Fruit fly (Drosophila melanogaster) whole organism, embryonic: ENCODE results near the gene CG13449.
A peak's percentile ranks its signal among the peaks of the same experiment; 100 is the strongest.

ENCODE experiments used
- B-H1 ChIP-seq: fragments of 200-800 bp; sonication (Bioruptor generic); IDR thresholded peaks from 3 replicates; pipeline ENCODE4 v1.3.6; 2022; ENCODE audit warnings: missing biosample characterization, missing genetic modification characterization
- CG11398 ChIP-seq: fragments of 200-800 bp; sonication (Bioruptor generic); optimal IDR thresholded peaks from 2 replicates; lab custom pipeline; 2016; ENCODE audit warnings: missing biosample characterization, missing genetic modification characterization
- CG11504 ChIP-seq: fragments of 200-800 bp; sonication (Bioruptor generic); optimal IDR thresholded peaks from 3 replicates; lab custom pipeline; 2019; ENCODE audit warnings: missing biosample characterization, mild to moderate bottlenecking, missing genetic modification characterization, moderate library complexity
- CG14667 ChIP-seq: fragments of 200-800 bp; sonication (Bioruptor generic); IDR thresholded peaks from 2 replicates; pipeline ENCODE4 v1.3.6; 2022; ENCODE audit warnings: missing biosample characterization, missing genetic modification characterization
- CG2889 ChIP-seq: fragments of 200-800 bp; sonication (Bioruptor generic); IDR thresholded peaks from 3 replicates; pipeline ENCODE4 v1.3.6; 2022; ENCODE audit warnings: missing biosample characterization, missing genetic modification characterization
- CG31365 ChIP-seq: fragments of 200-800 bp; sonication (Bioruptor generic); optimal IDR thresholded peaks from 2 replicates; lab custom pipeline; 2018; ENCODE audit warnings: missing biosample characterization, mild to moderate bottlenecking, missing genetic modification characterization
- CG3281 ChIP-seq: fragments of 200-800 bp; sonication (Bioruptor generic); optimal IDR thresholded peaks from 3 replicates; lab custom pipeline; 2017; ENCODE audit warnings: missing biosample characterization, mild to moderate bottlenecking, missing genetic modification characterization
- CG3726 ChIP-seq: fragments of 200-800 bp; sonication (Bioruptor generic); IDR thresholded peaks from 3 replicates; pipeline ENCODE4, ENCODE4 v1.3.6; 2022; ENCODE audit warnings: missing biosample characterization, missing genetic modification characterization
- CG6272 ChIP-seq: fragments of 200-800 bp; sonication (Bioruptor generic); IDR thresholded peaks from 2 replicates; pipeline ENCODE4 v1.3.6; 2022; ENCODE audit warnings: missing biosample characterization, missing genetic modification characterization
- CG6683 ChIP-seq: fragments of 200-800 bp; sonication (Bioruptor generic); optimal IDR thresholded peaks from 2 replicates; lab custom pipeline; 2017; ENCODE audit warnings: missing biosample characterization, mild to moderate bottlenecking, missing genetic modification characterization, missing genetic modification reagents
- CG8281 ChIP-seq: fragments of 200-800 bp; sonication (Bioruptor generic); optimal IDR thresholded peaks from 2 replicates; lab custom pipeline; 2018; ENCODE audit warnings: missing biosample characterization, mild to moderate bottlenecking, missing genetic modification characterization, moderate library complexity
- CG8290 ChIP-seq, 3 experiments: fragments of 200-800 bp; sonication (Bioruptor generic); optimal IDR thresholded peaks; 2 replicates each; lab custom pipeline; 2016 to 2019; ENCODE audit warnings: missing biosample characterization in 3 of 3, missing genetic modification characterization in 3 of 3, mild to moderate bottlenecking in 2 of 3, moderate library complexity in 1 of 3
- CG8765 ChIP-seq: fragments of 200-800 bp; sonication (Bioruptor generic); IDR thresholded peaks from 2 replicates; pipeline ENCODE4 v1.3.6; 2022; ENCODE audit warnings: missing biosample characterization, missing genetic modification characterization
- Chrac-16 ChIP-seq: fragments of 200-800 bp; sonication (Bioruptor generic); optimal IDR thresholded peaks from 3 replicates; lab custom pipeline; 2016; ENCODE audit warnings: missing biosample characterization, missing genetic modification characterization
- Dbx ChIP-seq: fragments of 200-800 bp; sonication (Bioruptor generic); IDR thresholded peaks from 3 replicates; pipeline ENCODE4 v1.3.6; 2022; ENCODE audit warnings: missing biosample characterization, missing genetic modification characterization
- E2f2 ChIP-seq: fragments of 200-800 bp; sonication (Bioruptor generic); IDR thresholded peaks from 2 replicates; pipeline ENCODE4 v1.3.6; 2022; ENCODE audit warnings: missing biosample characterization, missing genetic modification characterization
- Elba2 ChIP-seq: fragments of 200-800 bp; sonication (Bioruptor generic); optimal IDR thresholded peaks from 3 replicates; lab custom pipeline; 2016; ENCODE audit warnings: missing biosample characterization, missing genetic modification characterization
- HHEX ChIP-seq: fragments of 200-800 bp; sonication (Bioruptor generic); optimal IDR thresholded peaks from 3 replicates; lab custom pipeline; 2017; ENCODE audit warnings: missing biosample characterization, mild to moderate bottlenecking, missing genetic modification characterization, missing genetic modification reagents
- Hand ChIP-seq: fragments of 200-800 bp; sonication (Bioruptor generic); optimal IDR thresholded peaks from 2 replicates; lab custom pipeline; 2017; ENCODE audit warnings: mild to moderate bottlenecking, missing biosample characterization, missing genetic modification reagents, missing genetic modification characterization
- MESR4 ChIP-seq: fragments of 200-800 bp; sonication (Bioruptor generic); optimal IDR thresholded peaks from 2 replicates; lab custom pipeline; 2018; ENCODE audit warnings: missing biosample characterization, mild to moderate bottlenecking, missing genetic modification characterization, moderate library complexity
- MTF-1 ChIP-seq: fragments of 200-800 bp; sonication (Bioruptor generic); optimal IDR thresholded peaks from 2 replicates; lab custom pipeline; 2018; ENCODE audit warnings: missing biosample characterization, mild to moderate bottlenecking, missing genetic modification characterization, borderline replicate concordance
- Myb ChIP-seq: fragments of 200-800 bp; sonication (Bioruptor generic); optimal IDR thresholded peaks from 2 replicates; lab custom pipeline; 2016; ENCODE audit warnings: missing biosample characterization, missing genetic modification characterization
- NC2α ChIP-seq: fragments of 200-800 bp; sonication (Bioruptor generic); optimal IDR thresholded peaks from 2 replicates; lab custom pipeline; 2016; ENCODE audit warnings: missing biosample characterization, missing genetic modification characterization
- Nf-YB ChIP-seq: fragments of 200-800 bp; sonication (Bioruptor generic); optimal IDR thresholded peaks from 3 replicates; lab custom pipeline; 2019; ENCODE audit warnings: missing biosample characterization, mild to moderate bottlenecking, missing genetic modification characterization, moderate library complexity
- Ptx1 ChIP-seq: fragments of 200-800 bp; sonication (Bioruptor generic); IDR thresholded peaks from 2 replicates; pipeline ENCODE4 v1.3.6; 2022; ENCODE audit warnings: missing biosample characterization, missing genetic modification characterization
- Usf ChIP-seq: fragments of 200-800 bp; sonication (Bioruptor generic); optimal IDR thresholded peaks from 2 replicates; lab custom pipeline; 2017; ENCODE audit warnings: missing genotype, missing biosample characterization, missing genetic modification characterization
- br ChIP-seq: fragments of >200 bp; optimal IDR thresholded peaks from 2 replicates; lab custom pipeline; 2017
- chinmo ChIP-seq: fragments of 200-800 bp; sonication (Bioruptor generic); IDR thresholded peaks from 4 replicates; pipeline ENCODE4 v1.3.6; 2022; ENCODE audit warnings: missing biosample characterization, missing genetic modification characterization; ENCODE audit not compliant: partially characterized antibody
- crc ChIP-seq: fragments of 200-800 bp; sonication (Bioruptor generic); optimal IDR thresholded peaks from 2 replicates; lab custom pipeline; 2016; ENCODE audit warnings: missing biosample characterization, missing genetic modification characterization
- dan ChIP-seq: fragments of 200-800 bp; sonication (Bioruptor generic); IDR thresholded peaks from 2 replicates; pipeline ENCODE4 v1.3.6; 2022; ENCODE audit warnings: missing biosample characterization, missing genetic modification characterization
- dimm ChIP-seq: fragments of 200-800 bp; sonication (Bioruptor generic); IDR thresholded peaks from 2 replicates; pipeline ENCODE4 v1.3.6; 2022; ENCODE audit warnings: missing biosample characterization, missing genetic modification characterization
- eve ChIP-seq, 2 experiments: fragments of >200 bp; optimal IDR thresholded peaks; 2 replicates each; lab custom pipeline; 2017; ENCODE audit warnings: missing biosample characterization in 2 of 2, missing genetic modification characterization in 2 of 2
- exex ChIP-seq: fragments of 200-800 bp; sonication (Bioruptor generic); optimal IDR thresholded peaks from 4 replicates; lab custom pipeline; 2018; ENCODE audit warnings: missing biosample characterization, mild to moderate bottlenecking, missing genetic modification characterization, moderate library complexity
- fd102C ChIP-seq: fragments of 200-800 bp; sonication (Bioruptor generic); optimal IDR thresholded peaks from 2 replicates; lab custom pipeline; 2018; ENCODE audit warnings: missing biosample characterization, mild to moderate bottlenecking, missing genetic modification characterization, moderate library complexity
- gcm ChIP-seq: fragments of 200-800 bp; sonication (Bioruptor generic); optimal IDR thresholded peaks from 2 replicates; lab custom pipeline; 2019; ENCODE audit warnings: missing biosample characterization, mild to moderate bottlenecking, missing genetic modification characterization, moderate library complexity
- hbn ChIP-seq: fragments of 200-800 bp; sonication (Bioruptor generic); IDR thresholded peaks from 2 replicates; pipeline ENCODE4 v1.3.6; 2022; ENCODE audit warnings: missing biosample characterization, missing genetic modification characterization; ENCODE audit not compliant: partially characterized antibody
- lbe ChIP-seq: fragments of 200-800 bp; sonication (Bioruptor generic); optimal IDR thresholded peaks from 2 replicates; lab custom pipeline; 2016; ENCODE audit warnings: missing biosample characterization, mild to moderate bottlenecking, missing genetic modification characterization
- lola ChIP-seq, 3 experiments: fragments of >200 bp in 2 of 3; fragments of 200-800 bp in 1 of 3; sonication (Bioruptor generic) in 1 of 3; optimal IDR thresholded peaks; 2 replicates each; lab custom pipeline; 2017 to 2019; ENCODE audit warnings: missing biosample characterization in 3 of 3, missing genetic modification characterization in 3 of 3, mild to moderate bottlenecking in 1 of 3, moderate library complexity in 1 of 3
- p53 ChIP-seq: fragments of 200-800 bp; sonication (Bioruptor generic); optimal IDR thresholded peaks from 2 replicates; lab custom pipeline; 2016; ENCODE audit warnings: missing biosample characterization, missing genetic modification characterization
- pzg ChIP-seq: fragments of 200-800 bp; sonication (Bioruptor generic); optimal IDR thresholded peaks from 3 replicates; lab custom pipeline; 2018; ENCODE audit warnings: missing biosample characterization, mild to moderate bottlenecking, missing genetic modification characterization, moderate library complexity
- ranshi ChIP-seq: fragments of 200-800 bp; sonication (Bioruptor generic); IDR thresholded peaks from 2 replicates; pipeline ENCODE4 v1.3.6; 2022; ENCODE audit warnings: missing biosample characterization, missing genetic modification characterization
- salm ChIP-seq: fragments of 200-800 bp; sonication (Bioruptor generic); optimal IDR thresholded peaks from 2 replicates; lab custom pipeline; 2018; ENCODE audit warnings: missing biosample characterization, mild to moderate bottlenecking, missing genetic modification characterization
- slp2 ChIP-seq: fragments of 200-800 bp; sonication (Bioruptor generic); optimal IDR thresholded peaks from 2 replicates; lab custom pipeline; 2016; ENCODE audit warnings: missing biosample characterization, missing genetic modification characterization
- so ChIP-seq: fragments of 200-800 bp; sonication (Bioruptor generic); IDR thresholded peaks from 3 replicates; pipeline ENCODE4 v1.3.6; 2022; ENCODE audit warnings: missing biosample characterization, missing genetic modification characterization
- stc ChIP-seq: fragments of 200-800 bp; sonication (Bioruptor generic); IDR thresholded peaks from 2 replicates; pipeline ENCODE4 v1.3.6; 2022; ENCODE audit warnings: missing biosample characterization, missing genetic modification characterization
- tin ChIP-seq: fragments of 200-800 bp; sonication (Bioruptor generic); optimal IDR thresholded peaks from 3 replicates; lab custom pipeline; 2016; ENCODE audit warnings: missing biosample characterization, missing genetic modification characterization
- trh ChIP-seq: fragments of 200-800 bp; sonication (Bioruptor generic); optimal IDR thresholded peaks from 2 replicates; lab custom pipeline; 2016; ENCODE audit warnings: missing biosample characterization, missing genetic modification characterization
- unc-4 ChIP-seq: fragments of 200-800 bp; sonication (Bioruptor generic); IDR thresholded peaks from 2 replicates; pipeline ENCODE4 v1.3.6; 2022; ENCODE audit warnings: missing biosample characterization, missing genetic modification characterization; ENCODE audit not compliant: partially characterized antibody
- vvl ChIP-seq: fragments of 200-800 bp; sonication (Bioruptor generic); IDR thresholded peaks from 2 replicates; pipeline ENCODE4 v1.3.6; 2022; ENCODE audit warnings: missing biosample characterization, missing genetic modification characterization
- zfh1 ChIP-seq: fragments of 200-800 bp; sonication (Bioruptor generic); IDR thresholded peaks from 3 replicates; pipeline ENCODE4 v1.3.6; 2022; ENCODE audit warnings: missing biosample characterization, missing genetic modification characterization

Gene CG13449

dm6 chr3L:15566484-15566955 is 46.1 kb downstream of the CG13449 start (continued):
- TF ChIP-seq Chrac-16: no peak
- peak; percentile 85; the same call in 2 of the 3 replicates for TF ChIP-seq so (GFP tag; lab: Robert Waterston, UW)
- TF ChIP-seq CG6272 (GFP tag; lab: Robert Waterston, UW): no peak
- no peak for TF ChIP-seq CG14667
- TF ChIP-seq Hand: peak; percentile 76
- peak; percentile 68; the same call in 2 of the 3 replicates for TF ChIP-seq Dbx (GFP tag; lab: Robert Waterston, UW)
- no peak for TF ChIP-seq Elba2 (GFP tag; lab: Kevin White, UChicago)
- peak; percentile 11 for TF ChIP-seq p53
- TF ChIP-seq ranshi (GFP tag; lab: Robert Waterston, UW): peak; percentile 41; the same call in 1 of the 2 replicates
- TF ChIP-seq CG31365: peak; percentile 65
- TF ChIP-seq MTF-1 (GFP tag; lab: Kevin White, UChicago): peak; percentile 67
- 0 out of 2 replicates have a peak, but pooled peaks have one; percentile 17 for TF ChIP-seq stc (GFP tag; lab: Robert Waterston, UW)
- TF ChIP-seq tin (GFP tag; lab: Kevin White, UChicago): no peak
- no peak for TF ChIP-seq hbn (GFP tag; lab: Robert Waterston, UW)
- TF ChIP-seq crc (GFP tag; lab: Kevin White, UChicago): no peak
- TF ChIP-seq NC2α (GFP tag; lab: Kevin White, UChicago): no peak
- peak in 1 of 3 experiments; percentile 59 for TF ChIP-seq lola (GFP tag; optimal IDR thresholded peaks at IDR 0.05; lab: Kevin White, UChicago)
- TF ChIP-seq MESR4: no peak
- TF ChIP-seq CG6683: peak; percentile 42
- TF ChIP-seq CG11504 (tag; lab: Kevin White, UChicago): no peak
- TF ChIP-seq HHEX (GFP tag; lab: Kevin White, UChicago): peak; percentile 90
- peak; percentile 55 for TF ChIP-seq CG8281 (tag; lab: Kevin White, UChicago)
- no peak for TF ChIP-seq dimm (GFP tag; lab: Robert Waterston, UW)
- no peak for TF ChIP-seq unc-4 (GFP tag; lab: Robert Waterston, UW)
- peak; percentile 53 for TF ChIP-seq salm (tag; lab: Kevin White, UChicago)
- TF ChIP-seq CG8290 (GFP tag; optimal IDR thresholded peaks at IDR 0.05; lab: Kevin White, UChicago): peak; percentile 22
- no peak for TF ChIP-seq CG8290 (tag; optimal IDR thresholded peaks at IDR 0.05; lab: Kevin White, UChicago)
- TF ChIP-seq vvl: peak; percentile 69
- no peak; the same call in 2 of the 3 replicates for TF ChIP-seq B-H1 (GFP tag; lab: Robert Waterston, UW)
- TF ChIP-seq zfh1 (GFP tag; lab: Robert Waterston, UW): peak; percentile 65; the same call in 2 of the 3 replicates
- TF ChIP-seq br (lab: Kevin White, UChicago): no peak
- TF ChIP-seq Usf (GFP tag; lab: Kevin White, UChicago): no peak
- TF ChIP-seq chinmo (GFP tag; lab: Robert Waterston, UW): 0 out of 4 replicates have a peak, but pooled peaks have one; percentile 44
- TF ChIP-seq eve (GFP tag; optimal IDR thresholded peaks at IDR 0.05; lab: Kevin White, UChicago): no peak
- no peak for TF ChIP-seq CG2889 (GFP tag; lab: Robert Waterston, UW)
- TF ChIP-seq Myb (GFP tag; lab: Kevin White, UChicago): no peak
- peak; percentile 33 for TF ChIP-seq slp2
- peak; percentile 78 for TF ChIP-seq CG3281 (GFP tag; lab: Kevin White, UChicago)
- no peak for TF ChIP-seq fd102C (GFP tag; lab: Kevin White, UChicago)
- peak; percentile 55 for TF ChIP-seq gcm
- no peak for TF ChIP-seq lbe (GFP tag; lab: Kevin White, UChicago)
- no peak for TF ChIP-seq Ptx1 (GFP tag; lab: Robert Waterston, UW)
- TF ChIP-seq Nf-YB: no peak
- no peak for TF ChIP-seq pzg
- TF ChIP-seq CG3726 (GFP tag; lab: Robert Waterston, UW): no peak
- TF ChIP-seq CG11398 (GFP tag; lab: Kevin White, UChicago): peak; percentile 61
- no peak for TF ChIP-seq dan
- TF ChIP-seq exex: peak; percentile 69
- TF ChIP-seq E2f2 (GFP tag; lab: Robert Waterston, UW): no peak
- TF ChIP-seq CG8765 (GFP tag; lab: Robert Waterston, UW): no peak
- no peak for TF ChIP-seq trh (GFP tag; lab: Kevin White, UChicago)
